Fruit fly (Drosophila melanogaster) whole organism, prepupa: ENCODE results near the gene beg.
A peak's percentile ranks its signal among the peaks of the same experiment; 100 is the strongest.

ENCODE experiments used
- Blimp-1 ChIP-seq: fragments of 200-800 bp; sonication (Bioruptor generic); optimal IDR thresholded peaks from 3 replicates; lab custom pipeline; 2017; ENCODE audit warnings: missing biosample characterization, missing genetic modification characterization, mild to moderate bottlenecking, moderate library complexity, missing genetic modification reagents
- CG10631 ChIP-seq: fragments of 200-800 bp; sonication (Bioruptor generic); optimal IDR thresholded peaks from 2 replicates; lab custom pipeline; 2016; ENCODE audit warnings: missing biosample characterization, missing genetic modification characterization
- CG11294 ChIP-seq: fragments of 200-800 bp; sonication (Bioruptor generic); IDR thresholded peaks from 2 replicates; pipeline ENCODE4 v1.3.6; 2022; ENCODE audit warnings: missing biosample characterization, missing genetic modification characterization
- CG15336 ChIP-seq: fragments of 200-800 bp; sonication (Bioruptor generic); IDR thresholded peaks from 2 replicates; pipeline ENCODE4 v1.3.6; 2022; ENCODE audit warnings: missing biosample characterization, missing genetic modification characterization
- CG1621 ChIP-seq: fragments of 200-800 bp; sonication (Bioruptor generic); optimal IDR thresholded peaks from 3 replicates; lab custom pipeline; 2018; ENCODE audit warnings: missing biosample characterization, mild to moderate bottlenecking, missing genetic modification characterization
- CG16779 ChIP-seq: fragments of 200-800 bp; sonication (Bioruptor generic); optimal IDR thresholded peaks from 3 replicates; lab custom pipeline; 2017; ENCODE audit warnings: missing biosample characterization, mild to moderate bottlenecking, missing genetic modification characterization
- CG31627 ChIP-seq: fragments of 200-800 bp; sonication (Bioruptor generic); optimal IDR thresholded peaks from 3 replicates; lab custom pipeline; 2016; ENCODE audit warnings: missing biosample characterization, missing genetic modification characterization
- CG34406 ChIP-seq: fragments of 200-800 bp; sonication (Bioruptor generic); optimal IDR thresholded peaks from 3 replicates; lab custom pipeline; 2016; ENCODE audit warnings: missing biosample characterization, missing genetic modification characterization
- CG3919 ChIP-seq: fragments of 200-800 bp; sonication (Bioruptor generic); optimal IDR thresholded peaks from 3 replicates; lab custom pipeline; 2016; ENCODE audit warnings: missing biosample characterization, missing genetic modification characterization
- CG4318 ChIP-seq: fragments of 200-800 bp; sonication (Bioruptor generic); optimal IDR thresholded peaks from 3 replicates; lab custom pipeline; 2017; ENCODE audit warnings: missing biosample characterization, mild to moderate bottlenecking, missing genetic modification characterization
- CG6276 ChIP-seq: fragments of 200-800 bp; sonication (Bioruptor generic); optimal IDR thresholded peaks from 2 replicates; lab custom pipeline; 2017; ENCODE audit warnings: missing biosample characterization, mild to moderate bottlenecking, missing genetic modification characterization
- CG6792 ChIP-seq: fragments of 200-800 bp; sonication (Bioruptor generic); optimal IDR thresholded peaks from 3 replicates; lab custom pipeline; 2016; ENCODE audit warnings: missing biosample characterization, missing genetic modification characterization
- CG6808 ChIP-seq: fragments of 200-800 bp; sonication (Bioruptor generic); optimal IDR thresholded peaks from 3 replicates; lab custom pipeline; 2017; ENCODE audit warnings: missing biosample characterization, missing genetic modification characterization, mild to moderate bottlenecking, moderate library complexity, missing genetic modification reagents
- CG7368 ChIP-seq: fragments of 200-800 bp; sonication (Bioruptor generic); optimal IDR thresholded peaks from 3 replicates; lab custom pipeline; 2016; ENCODE audit warnings: missing biosample characterization, missing genetic modification characterization
- CG8119 ChIP-seq: fragments of 200-800 bp; sonication (Bioruptor generic); IDR thresholded peaks from 3 replicates; pipeline ENCODE4 v1.3.6; 2022; ENCODE audit warnings: missing biosample characterization, missing genetic modification characterization
- CG8319 ChIP-seq: fragments of 200-800 bp; sonication (Bioruptor generic); optimal IDR thresholded peaks from 3 replicates; lab custom pipeline; 2016; ENCODE audit warnings: missing biosample characterization, missing genetic modification characterization
- CG9139 ChIP-seq: fragments of 200-800 bp; sonication (Bioruptor generic); optimal IDR thresholded peaks from 3 replicates; lab custom pipeline; 2017; ENCODE audit warnings: missing biosample characterization, mild to moderate bottlenecking, missing genetic modification characterization
- Eip75B ChIP-seq: fragments of 200-800 bp; sonication (Bioruptor generic); optimal IDR thresholded peaks from 3 replicates; lab custom pipeline; 2016; ENCODE audit warnings: missing biosample characterization, missing genetic modification characterization
- Eip78C ChIP-seq: fragments of 200-800 bp; sonication (Bioruptor generic); peaks from one replicate; lab custom pipeline; 2016; ENCODE audit warnings: missing biosample characterization, missing genetic modification characterization
- Eip93F ChIP-seq: fragments of 200-800 bp; sonication (Bioruptor generic); optimal IDR thresholded peaks from 2 replicates; lab custom pipeline; 2016; ENCODE audit warnings: missing biosample characterization, mild to moderate bottlenecking, missing genetic modification characterization
- Ets21C ChIP-seq: fragments of 200-800 bp; sonication (Bioruptor generic); optimal IDR thresholded peaks from 3 replicates; lab custom pipeline; 2016; ENCODE audit warnings: missing biosample characterization, missing genetic modification characterization
- Ets96B ChIP-seq: fragments of 200-800 bp; optimal IDR thresholded peaks from 2 replicates; lab custom pipeline; 2019; ENCODE audit warnings: missing biosample characterization, mild to moderate bottlenecking, missing genetic modification characterization, moderate library complexity
- Gug ChIP-seq: fragments of 200-800 bp; sonication (Bioruptor generic); IDR thresholded peaks from 2 replicates; pipeline ENCODE4 v1.3.6; 2022; ENCODE audit warnings: missing biosample characterization, missing genetic modification characterization
- Hr38 ChIP-seq: sonication (Bioruptor generic); optimal IDR thresholded peaks from 2 replicates; lab custom pipeline; 2016; ENCODE audit warnings: missing biosample characterization, missing genetic modification characterization
- Hr4 ChIP-seq: fragments of 200-800 bp; sonication (Bioruptor generic); optimal IDR thresholded peaks from 3 replicates; lab custom pipeline; 2016; ENCODE audit warnings: missing biosample characterization, missing genetic modification characterization
- Lpt ChIP-seq: fragments of 200-800 bp; sonication (Bioruptor generic); optimal IDR thresholded peaks from 3 replicates; lab custom pipeline; 2016; ENCODE audit warnings: missing biosample characterization, missing genetic modification characterization
- Met ChIP-seq: fragments of 200-800 bp; sonication (Bioruptor generic); optimal IDR thresholded peaks from 3 replicates; lab custom pipeline; 2016; ENCODE audit warnings: missing biosample characterization, missing genetic modification characterization
- OdsH ChIP-seq: fragments of 200-800 bp; sonication (Bioruptor generic); optimal IDR thresholded peaks from 3 replicates; lab custom pipeline; 2016; ENCODE audit warnings: missing biosample characterization, missing genetic modification characterization
- Smox ChIP-seq: fragments of 200-800 bp; sonication (Bioruptor generic); optimal IDR thresholded peaks from 3 replicates; lab custom pipeline; 2016; ENCODE audit warnings: missing biosample characterization, missing genetic modification characterization
- Sox102F ChIP-seq: fragments of 200-800 bp; sonication (Bioruptor generic); optimal IDR thresholded peaks from 2 replicates; lab custom pipeline; 2016; ENCODE audit warnings: missing biosample characterization, mild to moderate bottlenecking, missing genetic modification characterization
- Sox14 ChIP-seq: fragments of 200-800 bp; sonication (Bioruptor generic); optimal IDR thresholded peaks from 3 replicates; lab custom pipeline; 2016; ENCODE audit warnings: missing biosample characterization, missing genetic modification characterization
- Sox15 ChIP-seq: fragments of 200-800 bp; sonication (Bioruptor generic); optimal IDR thresholded peaks from 3 replicates; lab custom pipeline; 2016; ENCODE audit warnings: missing biosample characterization, missing genetic modification characterization
- achi ChIP-seq: fragments of 200-800 bp; sonication (Bioruptor generic); optimal IDR thresholded peaks from 3 replicates; lab custom pipeline; 2016; ENCODE audit warnings: missing biosample characterization, missing genetic modification characterization
- cyc ChIP-seq: fragments of 200-800 bp; sonication (Bioruptor generic); optimal IDR thresholded peaks from 3 replicates; lab custom pipeline; 2016; ENCODE audit warnings: missing biosample characterization, missing genetic modification characterization
- dsx ChIP-seq: fragments of 200-800 bp; optimal IDR thresholded peaks from 3 replicates; lab custom pipeline; 2019; ENCODE audit warnings: missing biosample characterization, mild to moderate bottlenecking, missing genetic modification characterization, moderate library complexity; ENCODE audit not compliant: poor library complexity, severe bottlenecking
- eg ChIP-seq: fragments of 200-800 bp; sonication (Bioruptor generic); IDR thresholded peaks from 3 replicates; pipeline ENCODE4 v1.3.6; 2022; ENCODE audit warnings: missing biosample characterization, missing genetic modification characterization
- esn ChIP-seq: fragments of 200-800 bp; sonication (Bioruptor generic); optimal IDR thresholded peaks from 2 replicates; lab custom pipeline; 2016; ENCODE audit warnings: missing biosample characterization, mild to moderate bottlenecking, missing genetic modification characterization, moderate library complexity
- fkh ChIP-seq: fragments of 200-800 bp; sonication (Bioruptor generic); optimal IDR thresholded peaks from 3 replicates; lab custom pipeline; 2017; ENCODE audit warnings: missing biosample characterization, mild to moderate bottlenecking, missing genetic modification characterization, moderate library complexity
- lz ChIP-seq: fragments of 200-800 bp; sonication (Bioruptor generic); optimal IDR thresholded peaks from 3 replicates; lab custom pipeline; 2016; ENCODE audit warnings: missing biosample characterization, missing genetic modification characterization
- net ChIP-seq: fragments of 200-800 bp; sonication (Bioruptor generic); optimal IDR thresholded peaks from 3 replicates; lab custom pipeline; 2016; ENCODE audit warnings: missing biosample characterization, missing genetic modification characterization
- pdm3 ChIP-seq: fragments of 200-800 bp; sonication (Bioruptor generic); optimal IDR thresholded peaks from 3 replicates; lab custom pipeline; 2016; ENCODE audit warnings: missing biosample characterization, missing genetic modification characterization
- salr ChIP-seq, 2 experiments: fragments of 200-800 bp; sonication (Bioruptor generic); optimal IDR thresholded peaks; 3 replicates each; lab custom pipeline; 2016 to 2018; ENCODE audit warnings: missing biosample characterization in 2 of 2, missing genetic modification characterization in 2 of 2, mild to moderate bottlenecking in 1 of 2
- svp ChIP-seq: fragments of 200-800 bp; sonication (Bioruptor generic); peaks from one replicate; lab custom pipeline; 2016; ENCODE audit warnings: missing biosample characterization, missing genetic modification characterization
- topi ChIP-seq: fragments of 200-800 bp; sonication (Bioruptor generic); optimal IDR thresholded peaks from 3 replicates; lab custom pipeline; 2016; ENCODE audit warnings: missing biosample characterization, missing genetic modification characterization
- vri ChIP-seq: fragments of 200-800 bp; sonication (Bioruptor generic); optimal IDR thresholded peaks from 3 replicates; lab custom pipeline; 2016; ENCODE audit warnings: missing biosample characterization, mild to moderate bottlenecking, missing genetic modification characterization

beg gene

dm6 chr3L:17009715-17010491, 25.6 kb upstream of the beg start (continued):
- TF ChIP-seq CG15336: no peak
- TF ChIP-seq CG31627: peak; percentile 46
- peak; percentile 75 for TF ChIP-seq Sox14
- TF ChIP-seq CG4318 (GFP tag; lab: Kevin White, UChicago): no peak
- peak in 1 of 2 experiments; percentile 14 for TF ChIP-seq salr (GFP tag; optimal IDR thresholded peaks at IDR 0.05; lab: Kevin White, UChicago)
- peak; percentile 48 for TF ChIP-seq lz
- TF ChIP-seq CG7368 (GFP tag; lab: Kevin White, UChicago): no peak
- TF ChIP-seq fkh (GFP tag; lab: Kevin White, UChicago): peak; percentile 99
- TF ChIP-seq Sox102F (GFP tag; lab: Kevin White, UChicago): peak; percentile 6
- peak; percentile 49 for TF ChIP-seq CG9139
- TF ChIP-seq Ets96B: no peak
- peak; percentile 47 for TF ChIP-seq Smox (GFP tag; lab: Kevin White, UChicago)
- TF ChIP-seq svp (GFP tag; lab: Kevin White, UChicago): peak; percentile 97
- peak; percentile 50 for TF ChIP-seq Lpt (GFP tag; lab: Kevin White, UChicago)
- peak; percentile 41 for TF ChIP-seq dsx (GFP tag; lab: Kevin White, UChicago)
- TF ChIP-seq cyc (GFP tag; lab: Kevin White, UChicago): peak; percentile 15
- peak; percentile 70 for TF ChIP-seq Eip78C
- peak; percentile 32 for TF ChIP-seq Met (GFP tag; lab: Kevin White, UChicago)
- TF ChIP-seq net (GFP tag; lab: Kevin White, UChicago): no peak
- TF ChIP-seq Blimp-1 (GFP tag; lab: Kevin White, UChicago): peak; percentile 30
- peak; percentile 22 for TF ChIP-seq CG6792 (GFP tag; lab: Kevin White, UChicago)
- peak; percentile 46 for TF ChIP-seq Gug (GFP tag; lab: Robert Waterston, UW)
- TF ChIP-seq CG8119 (GFP tag; lab: Robert Waterston, UW): no peak; the same call in 2 of the 3 replicates
- TF ChIP-seq Ets21C (GFP tag; lab: Kevin White, UChicago): no peak
- peak; percentile 29 for TF ChIP-seq CG16779
- no peak for TF ChIP-seq CG8319 (GFP tag; lab: Kevin White, UChicago)

dm6 chr3L:17010492-17011303, 24.8 kb upstream of the beg start:
- TF ChIP-seq CG6276 (GFP tag; lab: Kevin White, UChicago): no peak
- TF ChIP-seq Eip75B (GFP tag; lab: Kevin White, UChicago): no peak
- TF ChIP-seq Sox15: peak; percentile 21
- TF ChIP-seq CG15336: no peak
- TF ChIP-seq CG3919 (GFP tag; lab: Kevin White, UChicago): peak; percentile 10
- no peak for TF ChIP-seq net (GFP tag; lab: Kevin White, UChicago)
- TF ChIP-seq Eip93F: no peak
- no peak for TF ChIP-seq Ets96B
- TF ChIP-seq Sox14: peak; percentile 34
- TF ChIP-seq svp (GFP tag; lab: Kevin White, UChicago): peak; percentile 13
- no peak for TF ChIP-seq CG1621 (tag; lab: Kevin White, UChicago)
- no peak for TF ChIP-seq CG7368 (GFP tag; lab: Kevin White, UChicago)
- TF ChIP-seq CG16779: no peak
- TF ChIP-seq OdsH (GFP tag; lab: Kevin White, UChicago): peak; percentile 43
- TF ChIP-seq CG6792 (GFP tag; lab: Kevin White, UChicago): peak; percentile 32
- peak; percentile 34 for TF ChIP-seq Sox102F (GFP tag; lab: Kevin White, UChicago)
- no peak for TF ChIP-seq CG6808 (GFP tag; lab: Kevin White, UChicago)
- no peak for TF ChIP-seq fkh (GFP tag; lab: Kevin White, UChicago)
- TF ChIP-seq vri (GFP tag; lab: Kevin White, UChicago): peak; percentile 66
- peak; percentile 7 for TF ChIP-seq CG8319 (GFP tag; lab: Kevin White, UChicago)
- TF ChIP-seq CG34406 (GFP tag; lab: Kevin White, UChicago): peak; percentile 30
- TF ChIP-seq Hr38 (GFP tag; lab: Kevin White, UChicago): no peak
- TF ChIP-seq pdm3: peak; percentile 17
- TF ChIP-seq Ets21C (GFP tag; lab: Kevin White, UChicago): peak; percentile 21
- TF ChIP-seq eg (GFP tag; lab: Robert Waterston, UW): no peak
- peak; percentile 65 for TF ChIP-seq CG10631 (GFP tag; lab: Kevin White, UChicago)
- peak in 1 of 2 experiments; percentile 67 for TF ChIP-seq salr (GFP tag; optimal IDR thresholded peaks at IDR 0.05; lab: Kevin White, UChicago)
- peak; percentile 77 for TF ChIP-seq esn (GFP tag; lab: Kevin White, UChicago)
- no peak for TF ChIP-seq achi (GFP tag; lab: Kevin White, UChicago)
- TF ChIP-seq Eip78C: peak; percentile 83
- no peak for TF ChIP-seq cyc (GFP tag; lab: Kevin White, UChicago)
- TF ChIP-seq topi: peak; percentile 28
- TF ChIP-seq CG9139: no peak
- no peak for TF ChIP-seq CG11294 (GFP tag; lab: Robert Waterston, UW)
- TF ChIP-seq Hr4 (GFP tag; lab: Kevin White, UChicago): peak; percentile 41
